Worm (Caenorhabditis elegans) whole organism, mixed stage, embryonic: ENCODE measurements around the gene pqn-54.
A peak's percentile ranks its signal among the peaks of the same experiment; 100 is the strongest.

Experiments
- M03D4.4 ChIP-seq: sonication (generic microtip); optimal IDR thresholded peaks from 2 replicates; lab custom pipeline; 2017; ENCODE audit warnings: mild to moderate bottlenecking, missing genetic modification characterization, missing compliant biosample characterization
- bed-3 ChIP-seq: fragments of 200-800 bp; sonication (Bioruptor generic); optimal IDR thresholded peaks from 3 replicates; lab custom pipeline; 2018; ENCODE audit warnings: mild to moderate bottlenecking, missing genetic modification characterization, moderate library complexity, missing compliant biosample characterization
- blmp-1 ChIP-seq: fragments of 150-350 bp; optimal IDR thresholded peaks from 2 replicates; lab custom pipeline; 2014; ENCODE audit warnings: missing biosample characterization, missing genetic modification characterization
- ceh-39 ChIP-seq: fragments of 150-350 bp; optimal IDR thresholded peaks from 2 replicates; lab custom pipeline; 2014; ENCODE audit warnings: missing biosample characterization, missing genetic modification characterization
- ceh-83 ChIP-seq: fragments of 200-800 bp; sonication (Bioruptor generic); optimal IDR thresholded peaks from 2 replicates; lab custom pipeline; 2018; ENCODE audit warnings: mild to moderate bottlenecking, missing genetic modification characterization, missing compliant biosample characterization
- ces-1 ChIP-seq: fragments of 150-350 bp; optimal IDR thresholded peaks from 2 replicates; lab custom pipeline; 2014; ENCODE audit warnings: missing biosample characterization, missing genetic modification reagents, missing genetic modification characterization
- cnd-1 ChIP-seq: fragments of 200-800 bp; sonication (Bioruptor generic); optimal IDR thresholded peaks from 2 replicates; lab custom pipeline; 2018; ENCODE audit warnings: mild to moderate bottlenecking, missing genetic modification characterization, missing compliant biosample characterization
- elt-1 ChIP-seq: sonication (generic microtip); optimal IDR thresholded peaks from 2 replicates; lab custom pipeline; 2017; ENCODE audit warnings: missing genetic modification characterization, mild to moderate bottlenecking, missing compliant biosample characterization, antibody characterized with exemption, moderate library complexity, borderline replicate concordance; ENCODE audit not compliant: insufficient read depth
- elt-3 ChIP-seq: fragments of 150-350 bp; optimal IDR thresholded peaks from 2 replicates; lab custom pipeline; 2014; ENCODE audit warnings: missing biosample characterization, missing genetic modification characterization
- ham-2 ChIP-seq: fragments of 200-800 bp; sonication (Bioruptor generic); optimal IDR thresholded peaks from 2 replicates; lab custom pipeline; 2018; ENCODE audit warnings: mild to moderate bottlenecking, missing genetic modification characterization, missing compliant biosample characterization
- hlh-1 ChIP-seq: fragments of 150-350 bp; optimal IDR thresholded peaks from 2 replicates; lab custom pipeline; 2014; ENCODE audit warnings: missing biosample characterization, missing genetic modification reagents, missing genetic modification characterization
- lin-13 ChIP-seq: fragments of 150-350 bp; optimal IDR thresholded peaks from 2 replicates; lab custom pipeline; 2014; ENCODE audit warnings: missing biosample characterization, missing genetic modification characterization
- lin-32 ChIP-seq: fragments of 200-800 bp; sonication (Bioruptor generic); optimal IDR thresholded peaks from 2 replicates; lab custom pipeline; 2018; ENCODE audit warnings: mild to moderate bottlenecking, missing genetic modification characterization, missing compliant biosample characterization
- lsy-2 ChIP-seq: fragments of 150-350 bp; optimal IDR thresholded peaks from 2 replicates; lab custom pipeline; 2014; ENCODE audit warnings: missing biosample characterization, missing genetic modification characterization
- mab-5 ChIP-seq: fragments of 150-350 bp; optimal IDR thresholded peaks from 2 replicates; lab custom pipeline; 2014; ENCODE audit warnings: missing biosample characterization, missing genetic modification characterization
- mep-1 ChIP-seq: fragments of 150-350 bp; optimal IDR thresholded peaks from 2 replicates; lab custom pipeline; 2017; ENCODE audit warnings: missing biosample characterization, missing genetic modification reagents, missing genetic modification characterization, inconsistent platforms
- mls-2 ChIP-seq: sonication (generic microtip); optimal IDR thresholded peaks from 2 replicates; lab custom pipeline; 2016; ENCODE audit warnings: mild to moderate bottlenecking, missing genetic modification characterization, moderate library complexity, missing compliant biosample characterization
- nhr-12 ChIP-seq: fragments of 150-350 bp; optimal IDR thresholded peaks from 2 replicates; lab custom pipeline; 2014; ENCODE audit warnings: missing biosample characterization, missing genetic modification characterization
- nhr-2 ChIP-seq: fragments of 150-350 bp; optimal IDR thresholded peaks from 2 replicates; lab custom pipeline; 2014; ENCODE audit warnings: missing biosample characterization, missing genetic modification characterization
- nhr-237 ChIP-seq: fragments of 150-350 bp; optimal IDR thresholded peaks from 2 replicates; lab custom pipeline; 2014; ENCODE audit warnings: missing biosample characterization, missing genetic modification characterization
- nhr-28 ChIP-seq: fragments of 150-350 bp; optimal IDR thresholded peaks from 2 replicates; lab custom pipeline; 2014; ENCODE audit warnings: missing biosample characterization, missing genetic modification characterization
- nhr-76 ChIP-seq: sonication (generic microtip); optimal IDR thresholded peaks from 2 replicates; lab custom pipeline; 2017; ENCODE audit warnings: missing biosample characterization, missing genetic modification characterization
- pha-4 ChIP-seq: fragments of 150-350 bp; optimal IDR thresholded peaks from 2 replicates; lab custom pipeline; 2018; ENCODE audit warnings: missing biosample characterization, missing genetic modification reagents, missing genetic modification characterization
- sem-2 ChIP-seq: fragments of 200-800 bp; sonication (Bioruptor generic); optimal IDR thresholded peaks from 2 replicates; lab custom pipeline; 2018; ENCODE audit warnings: mild to moderate bottlenecking, missing genetic modification characterization, missing compliant biosample characterization
- snpc-4 ChIP-seq: fragments of 150-350 bp; optimal IDR thresholded peaks from 2 replicates; lab custom pipeline; 2014; ENCODE audit warnings: missing biosample characterization, missing genetic modification characterization
- sptf-1 ChIP-seq: sonication (generic microtip); optimal IDR thresholded peaks from 2 replicates; lab custom pipeline; 2017; ENCODE audit warnings: mild to moderate bottlenecking, missing genetic modification characterization, moderate library complexity, missing compliant biosample characterization
- tbx-8 ChIP-seq: fragments of 200-800 bp; sonication (Bioruptor generic); optimal IDR thresholded peaks from 2 replicates; lab custom pipeline; 2018; ENCODE audit warnings: mild to moderate bottlenecking, missing genetic modification characterization, moderate library complexity, missing compliant biosample characterization
- unc-120 ChIP-seq: sonication (generic microtip); optimal IDR thresholded peaks from 2 replicates; lab custom pipeline; 2017; ENCODE audit warnings: missing genetic modification characterization, missing compliant biosample characterization; ENCODE audit not compliant: poor library complexity, severe bottlenecking
- unc-39 ChIP-seq: fragments of 150-350 bp; optimal IDR thresholded peaks from 2 replicates; lab custom pipeline; 2014; ENCODE audit warnings: missing biosample characterization, missing genetic modification characterization
- unc-62 ChIP-seq: fragments of 150-350 bp; optimal IDR thresholded peaks from 2 replicates; lab custom pipeline; 2014; ENCODE audit warnings: missing biosample characterization, missing genetic modification reagents, missing genetic modification characterization
- zip-8 ChIP-seq: fragments of 150-350 bp; optimal IDR thresholded peaks from 2 replicates; lab custom pipeline; 2014; ENCODE audit warnings: missing biosample characterization, missing genetic modification characterization
- ztf-11 ChIP-seq: fragments of 150-350 bp; optimal IDR thresholded peaks from 2 replicates; lab custom pipeline; 2014; ENCODE audit warnings: missing biosample characterization, missing genetic modification characterization

The pqn-54 gene

DNA sequence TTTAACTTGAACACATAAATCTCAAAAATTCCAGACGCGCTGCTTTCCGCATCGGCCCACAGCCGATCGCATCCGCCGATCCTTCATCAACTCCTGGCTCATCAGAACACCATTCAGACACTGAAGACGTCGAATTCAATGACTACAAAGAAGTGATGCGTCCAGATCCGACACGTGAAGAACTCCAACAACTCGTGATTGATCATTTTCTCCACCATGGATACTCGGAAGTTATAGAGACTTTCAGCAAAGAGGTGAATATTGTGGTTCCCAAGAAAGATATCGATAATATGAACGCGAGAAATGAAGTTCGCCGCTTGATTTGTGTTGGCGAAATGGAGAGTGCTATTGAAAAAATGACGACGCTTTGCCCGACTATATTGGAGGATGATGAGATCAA is 4.1 kb downstream of the pqn-54 start:
- TF ChIP-seq zip-8: no peak
- TF ChIP-seq nhr-237 (tag; lab: Kevin White, UChicago): no peak
- no peak for TF ChIP-seq tbx-8 (GFP tag; lab: Kevin White, UChicago)
- no peak for TF ChIP-seq mab-5 (tag; lab: Kevin White, UChicago)
- no peak for TF ChIP-seq unc-39 (tag; lab: Kevin White, UChicago)
- TF ChIP-seq nhr-2 (tag; lab: Kevin White, UChicago): no peak
- no peak for TF ChIP-seq nhr-28 (tag; lab: Kevin White, UChicago)
- no peak for TF ChIP-seq ceh-39
- no peak for TF ChIP-seq lsy-2 (tag; lab: Kevin White, UChicago)
- no peak for TF ChIP-seq lin-32
- no peak for TF ChIP-seq elt-1 (tag; lab: Kevin White, UChicago)
- TF ChIP-seq unc-120: no peak

DNA sequence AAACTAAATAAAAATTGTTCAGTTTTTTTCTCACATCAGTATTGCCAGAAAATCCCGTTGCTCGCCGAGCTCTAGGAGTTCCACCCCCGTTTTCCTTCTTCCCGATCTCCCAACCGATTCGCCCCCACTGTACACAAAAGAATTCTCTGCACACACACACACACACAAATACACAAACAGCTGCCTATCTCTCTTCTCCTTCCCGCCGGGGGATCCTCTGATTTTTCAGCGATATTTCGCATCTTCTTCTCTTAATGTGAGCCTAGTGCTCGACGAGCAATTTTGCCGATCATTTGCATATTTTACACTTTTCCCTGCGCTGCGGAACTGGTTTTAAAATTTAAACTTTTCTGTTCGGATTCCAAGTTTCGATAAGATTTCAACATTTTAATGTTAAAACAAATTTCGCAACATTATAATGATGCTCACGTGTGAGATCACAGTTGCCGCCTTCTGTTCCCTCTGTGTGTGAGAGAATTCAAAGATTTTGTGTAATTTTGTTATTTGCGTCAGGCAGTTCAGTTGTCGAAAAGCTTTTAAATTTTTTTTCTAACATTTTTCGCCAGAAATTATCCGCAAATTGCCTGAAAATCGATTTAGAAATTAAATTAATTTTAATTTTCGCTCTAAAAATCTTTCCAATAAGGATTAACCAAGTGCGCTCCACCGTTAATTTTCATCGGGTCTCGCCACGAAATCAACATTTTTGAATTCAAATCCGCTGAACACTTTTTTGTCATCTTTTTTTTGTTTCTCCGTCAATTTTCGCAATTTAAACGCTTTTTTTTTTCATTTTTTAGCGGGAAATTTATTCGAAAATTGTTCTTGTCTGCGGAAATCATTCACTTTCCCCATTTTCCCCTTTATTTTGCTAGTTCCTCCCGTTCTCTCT is 6.5 kb downstream of the pqn-54 start:
- TF ChIP-seq nhr-237 (tag; lab: Kevin White, UChicago) (peak; percentile 10), M03D4.4 (tag; lab: Kevin White, UChicago) (no peak), sptf-1 (tag; lab: Kevin White, UChicago) (no peak), pha-4 (tag; lab: Kevin White, UChicago) (peak; percentile 32), hlh-1 (tag; lab: Kevin White, UChicago) (peak; percentile 95), nhr-28 (tag; lab: Kevin White, UChicago) (no peak), mep-1 (peak; percentile 64), unc-62 (peak; percentile 23), lsy-2 (tag; lab: Kevin White, UChicago) (peak; percentile 47), ces-1 (peak; percentile 80), unc-120 (peak; percentile 64)

DNA sequence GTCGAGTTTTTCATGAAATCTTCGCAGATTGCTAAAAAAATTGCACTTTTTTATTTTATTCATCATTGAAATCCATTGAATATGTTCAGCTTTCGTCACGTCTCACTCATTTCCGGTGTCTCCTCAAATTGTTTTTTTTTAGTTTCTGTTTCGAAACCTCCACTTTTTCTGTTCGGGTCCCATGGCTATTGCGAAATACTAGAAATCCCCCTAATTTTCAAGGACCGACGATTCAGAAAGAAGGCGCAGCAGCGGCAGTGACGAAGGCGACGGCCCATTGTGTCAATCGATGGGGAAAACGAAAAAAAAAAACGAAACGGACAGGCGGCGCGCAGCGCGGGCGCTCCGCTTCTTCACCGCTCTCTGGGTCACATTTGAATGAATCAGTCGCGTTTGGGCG is 7.2 kb downstream of the pqn-54 start:
- no peak for TF ChIP-seq blmp-1 (tag; lab: Kevin White, UChicago)
- TF ChIP-seq ham-2 (GFP tag; lab: Kevin White, UChicago): no peak
- TF ChIP-seq sptf-1 (tag; lab: Kevin White, UChicago): no peak
- no peak for TF ChIP-seq hlh-1 (tag; lab: Kevin White, UChicago)
- no peak for TF ChIP-seq nhr-12
- TF ChIP-seq snpc-4 (tag; lab: Kevin White, UChicago): no peak
- no peak for TF ChIP-seq elt-3
- no peak for TF ChIP-seq mls-2 (tag; lab: Kevin White, UChicago)
- no peak for TF ChIP-seq ceh-83 (GFP tag; lab: Kevin White, UChicago)
- TF ChIP-seq sem-2: no peak
- no peak for TF ChIP-seq nhr-28 (tag; lab: Kevin White, UChicago)
- no peak for TF ChIP-seq tbx-8 (GFP tag; lab: Kevin White, UChicago)
- no peak for TF ChIP-seq bed-3 (GFP tag; lab: Kevin White, UChicago)
- TF ChIP-seq mep-1: no peak
- TF ChIP-seq, all 35 proteins: peak for 0

DNA sequence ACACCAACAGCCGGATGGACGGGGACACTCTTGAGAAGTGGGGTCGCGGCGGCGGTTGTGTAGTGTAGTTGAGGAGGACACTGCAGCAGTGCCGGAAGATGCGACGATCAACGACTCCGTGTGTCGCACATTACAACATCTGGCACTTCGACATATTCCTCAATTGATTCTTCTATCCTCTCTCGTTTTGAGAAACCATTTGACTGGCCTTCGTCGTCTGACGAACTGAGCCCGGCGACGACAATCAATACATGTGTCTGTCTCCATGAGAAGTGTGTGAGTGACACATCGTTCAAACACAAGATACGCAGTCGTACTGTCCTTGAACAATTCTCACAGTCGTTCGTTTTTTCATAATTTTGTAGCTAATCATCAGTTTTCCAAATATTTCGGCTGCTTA is 7.8 kb downstream of the pqn-54 start:
- TF ChIP-seq ceh-83 (GFP tag; lab: Kevin White, UChicago): no peak
- no peak for TF ChIP-seq lin-13 (tag; lab: Kevin White, UChicago)
- TF ChIP-seq sem-2: no peak
- peak; percentile 16 for TF ChIP-seq cnd-1 (tag; lab: Kevin White, UChicago)
- no peak for TF ChIP-seq ceh-39
- no peak for TF ChIP-seq unc-120
- TF ChIP-seq unc-39 (tag; lab: Kevin White, UChicago): no peak
- no peak for TF ChIP-seq nhr-76
- no peak for TF ChIP-seq ztf-11 (tag; lab: Kevin White, UChicago)
- TF ChIP-seq hlh-1 (tag; lab: Kevin White, UChicago): peak; percentile 10
- no peak for TF ChIP-seq bed-3 (GFP tag; lab: Kevin White, UChicago)
- TF ChIP-seq ces-1: no peak
- TF ChIP-seq unc-62: peak; percentile 49
- TF ChIP-seq, all 35 proteins: peak for 3
